Worm (Caenorhabditis elegans): ENCODE data around the gene F57B9.3.

ce11 chrIII:6897587-6898064, 42.0 kb upstream of the F57B9.3 start, which contains the start of gene T07E3.4:
- TF ChIP-seq ama-1 (optimal IDR thresholded peaks at IDR 0.05) (no peak), hmbx-1 (tag; optimal IDR thresholded peaks at IDR 0.05) (no peak), ceh-36 (tag; optimal IDR thresholded peaks at IDR 0.05) (no peak), pes-1 (GFP tag; IDR thresholded peaks at IDR 0.05) (no peak), flt-1 (GFP tag; IDR thresholded peaks at IDR 0.05) (no peak), scrt-1 (GFP tag; IDR thresholded peaks at IDR 0.05) (no peak), F13C5.2 (tag; optimal IDR thresholded peaks at IDR 0.05) (no peak), tra-4 (tag; optimal IDR thresholded peaks at IDR 0.05) (no peak), hmg-4 (GFP tag; optimal IDR thresholded peaks at IDR 0.05) (no peak), tbx-37 (GFP tag; conservative IDR thresholded peaks at IDR 0.05) (no peak)
